Worm (Caenorhabditis elegans) whole organism, young adult: ENCODE results near the gene F55G11.10.

Source experiments
- B0336.3 ChIP-seq: fragments of 200-800 bp; sonication (Bioruptor generic); IDR thresholded peaks from 2 replicates; pipeline ENCODE4 v1.3.6; 2022; ENCODE audit warnings: missing genetic modification characterization, missing compliant biosample characterization
- F10E7.11 ChIP-seq: sonication (generic microtip); optimal IDR thresholded peaks from 2 replicates; lab custom pipeline; 2017; ENCODE audit warnings: mild to moderate bottlenecking, missing genetic modification characterization, moderate library complexity, missing compliant biosample characterization
- F39B2.1 ChIP-seq: fragments of 200-800 bp; sonication (Bioruptor generic); IDR thresholded peaks from 2 replicates; pipeline ENCODE4 v1.3.6; 2022; ENCODE audit warnings: missing genetic modification reagents, missing genetic modification characterization, missing compliant biosample characterization
- T26A5.8 ChIP-seq: sonication (generic microtip); optimal IDR thresholded peaks from 2 replicates; lab custom pipeline; 2016; ENCODE audit warnings: missing genetic modification characterization, missing compliant biosample characterization
- Y53G8AR.9 ChIP-seq: fragments of 200-800 bp; sonication (Bioruptor generic); conservative IDR thresholded peaks from 2 replicates; pipeline ENCODE4 v1.3.6; 2022; ENCODE audit warnings: missing genetic modification reagents, missing genetic modification characterization, missing compliant biosample characterization
- Y67H2A.10 ChIP-seq: fragments of 200-800 bp; sonication (Bioruptor generic); conservative IDR thresholded peaks from 2 replicates; pipeline ENCODE4 v1.3.6; 2022; ENCODE audit warnings: missing genetic modification reagents, missing genetic modification characterization, missing compliant biosample characterization
- Y95B8A.8 ChIP-seq: fragments of 200-800 bp; sonication (Bioruptor generic); IDR thresholded peaks from 2 replicates; pipeline ENCODE4 v1.3.6; 2022; ENCODE audit warnings: missing genetic modification reagents, missing genetic modification characterization, missing compliant biosample characterization
- ZK185.1 ChIP-seq: sonication (generic microtip); optimal IDR thresholded peaks from 2 replicates; lab custom pipeline; 2016; ENCODE audit warnings: mild to moderate bottlenecking, missing genetic modification characterization, missing compliant biosample characterization; ENCODE audit not compliant: poor library complexity, severe bottlenecking
- akir-1 ChIP-seq: fragments of 200-800 bp; sonication (Bioruptor generic); optimal IDR thresholded peaks from 2 replicates; lab custom pipeline; 2018; ENCODE audit warnings: mild to moderate bottlenecking, missing genetic modification characterization, moderate library complexity, missing compliant biosample characterization
- atf-7 ChIP-seq: sonication (generic microtip); optimal IDR thresholded peaks from 2 replicates; lab custom pipeline; 2017; ENCODE audit warnings: mild to moderate bottlenecking, missing genetic modification characterization, missing compliant biosample characterization
- cebp-1 ChIP-seq, 2 experiments: fragments of 200-800 bp in 1 of 2; sonication (Bioruptor generic) in 1 of 2; sonication (generic microtip) in 1 of 2; IDR thresholded peaks in 1 of 2; optimal IDR thresholded peaks in 1 of 2; 2 replicates each; pipeline versions ENCODE4 v1.3.6 to Lab custom; 2017 to 2022; ENCODE audit warnings: missing compliant biosample characterization in 2 of 2, missing genetic modification characterization in 2 of 2, mild to moderate bottlenecking in 1 of 2, missing genetic modification reagents in 1 of 2, moderate library complexity in 1 of 2
- cebp-2 ChIP-seq: fragments of 200-800 bp; sonication (Bioruptor generic); IDR thresholded peaks from 2 replicates; pipeline ENCODE4 v1.3.6; 2022; ENCODE audit warnings: missing genetic modification characterization, missing compliant biosample characterization
- ceh-40 ChIP-seq: fragments of 200-800 bp; sonication (Bioruptor generic); IDR thresholded peaks from 2 replicates; pipeline ENCODE4 v1.3.6; 2022; ENCODE audit warnings: missing genetic modification characterization, missing compliant biosample characterization
- ceh-79 ChIP-seq: sonication (generic microtip); optimal IDR thresholded peaks from 2 replicates; lab custom pipeline; 2017; ENCODE audit warnings: mild to moderate bottlenecking, missing genetic modification characterization, missing compliant biosample characterization
- die-1 ChIP-seq: sonication (generic microtip); optimal IDR thresholded peaks from 2 replicates; lab custom pipeline; 2016; ENCODE audit warnings: missing genotype, mild to moderate bottlenecking, missing genetic modification characterization, missing compliant biosample characterization
- dox-1 ChIP-seq: fragments of 200-800 bp; sonication (Bioruptor generic); IDR thresholded peaks from 2 replicates; pipeline ENCODE4 v1.3.6; 2022; ENCODE audit warnings: missing genetic modification reagents, missing genetic modification characterization, missing compliant biosample characterization
- egl-18 ChIP-seq: fragments of 200-800 bp; sonication (Bioruptor generic); IDR thresholded peaks from 2 replicates; pipeline ENCODE4 v1.3.6; 2022; ENCODE audit warnings: missing genetic modification reagents, missing genetic modification characterization, missing compliant biosample characterization
- egrh-3 ChIP-seq: fragments of 200-800 bp; sonication (Bioruptor generic); IDR thresholded peaks from 2 replicates; pipeline ENCODE4 v1.3.6; 2022; ENCODE audit warnings: missing genetic modification reagents, missing genetic modification characterization, missing compliant biosample characterization
- gei-17 ChIP-seq: fragments of 200-800 bp; sonication (Bioruptor generic); optimal IDR thresholded peaks from 2 replicates; lab custom pipeline; 2018; ENCODE audit warnings: mild to moderate bottlenecking, missing genetic modification characterization, missing compliant biosample characterization
- him-1 ChIP-seq: sonication (generic microtip); optimal IDR thresholded peaks from 2 replicates; lab custom pipeline; 2016; ENCODE audit warnings: missing genotype, missing genetic modification reagents, missing genetic modification characterization, missing compliant biosample characterization
- hlh-12 ChIP-seq: sonication (generic microtip); optimal IDR thresholded peaks from 2 replicates; lab custom pipeline; 2016; ENCODE audit warnings: missing genetic modification characterization, missing compliant biosample characterization
- hlh-26 ChIP-seq: fragments of 200-800 bp; sonication (Bioruptor generic); conservative IDR thresholded peaks from 2 replicates; pipeline ENCODE4 v1.3.6; 2022; ENCODE audit warnings: missing genetic modification reagents, missing genetic modification characterization, missing compliant biosample characterization
- lin-26 ChIP-seq: fragments of 200-800 bp; sonication (Bioruptor generic); IDR thresholded peaks from 2 replicates; pipeline ENCODE4 v1.3.6; 2022; ENCODE audit warnings: missing genetic modification reagents, missing genetic modification characterization, missing compliant biosample characterization
- lin-35 ChIP-seq, 3 experiments: fragments of 150-350 bp in 2 of 3; sonication (generic microtip) in 1 of 3; optimal IDR thresholded peaks; 2 replicates each; lab custom pipeline; 2014 to 2018; ENCODE audit warnings: missing biosample characterization in 3 of 3, missing genetic modification characterization in 3 of 3, missing genetic modification reagents in 3 of 3
- lir-1 ChIP-seq: fragments of 200-800 bp; sonication (Bioruptor generic); conservative IDR thresholded peaks from 2 replicates; pipeline ENCODE4 v1.3.6; 2022; ENCODE audit warnings: missing genetic modification reagents, missing genetic modification characterization, missing compliant biosample characterization
- lsy-27 ChIP-seq: sonication (generic microtip); optimal IDR thresholded peaks from 2 replicates; lab custom pipeline; 2017; ENCODE audit warnings: missing genetic modification characterization, mild to moderate bottlenecking, missing compliant biosample characterization, antibody characterized with exemption, missing genotype, borderline replicate concordance; ENCODE audit not compliant: insufficient read depth
- madf-6 ChIP-seq: fragments of 200-800 bp; sonication (Bioruptor generic); IDR thresholded peaks from 2 replicates; pipeline ENCODE4 v1.3.6; 2022; ENCODE audit warnings: missing genetic modification reagents, missing genetic modification characterization, missing compliant biosample characterization
- nfya-1 ChIP-seq: sonication (generic microtip); optimal IDR thresholded peaks from 2 replicates; lab custom pipeline; 2017; ENCODE audit warnings: antibody characterized with exemption, missing compliant biosample characterization, missing genetic modification characterization, borderline replicate concordance; ENCODE audit not compliant: insufficient read depth
- nfya-2 ChIP-seq: fragments of 200-800 bp; sonication (Bioruptor generic); IDR thresholded peaks from 2 replicates; pipeline ENCODE4 v1.3.6; 2022; ENCODE audit warnings: missing genetic modification reagents, missing genetic modification characterization, missing compliant biosample characterization
- nfyb-1 ChIP-seq: fragments of 200-800 bp; sonication (Bioruptor generic); IDR thresholded peaks from 2 replicates; pipeline ENCODE4 v1.3.6; 2022; ENCODE audit warnings: missing genetic modification reagents, missing genetic modification characterization, missing compliant biosample characterization
- nhr-120 ChIP-seq: fragments of 200-800 bp; sonication (Bioruptor generic); IDR thresholded peaks from 2 replicates; pipeline ENCODE4 v1.3.6; 2022; ENCODE audit warnings: missing genetic modification characterization, missing compliant biosample characterization
- nhr-27 ChIP-seq: fragments of 200-800 bp; sonication (Bioruptor generic); optimal IDR thresholded peaks from 2 replicates; lab custom pipeline; 2018; ENCODE audit warnings: mild to moderate bottlenecking, missing genetic modification characterization, moderate library complexity, missing compliant biosample characterization
- nhr-80 ChIP-seq: sonication (generic microtip); optimal IDR thresholded peaks from 2 replicates; lab custom pipeline; 2016; ENCODE audit warnings: missing genetic modification characterization, missing compliant biosample characterization
- nhr-90 ChIP-seq: sonication (generic microtip); optimal IDR thresholded peaks from 2 replicates; lab custom pipeline; 2016; ENCODE audit warnings: missing genotype, mild to moderate bottlenecking, missing genetic modification characterization, missing compliant biosample characterization
- rcor-1 ChIP-seq: fragments of 200-800 bp; sonication (Bioruptor generic); IDR thresholded peaks from 2 replicates; pipeline ENCODE4 v1.3.6; 2022; ENCODE audit warnings: missing genetic modification reagents, missing genetic modification characterization, missing compliant biosample characterization
- somi-1 ChIP-seq: fragments of 200-800 bp; sonication (Bioruptor generic); optimal IDR thresholded peaks from 2 replicates; lab custom pipeline; 2018; ENCODE audit warnings: mild to moderate bottlenecking, missing genetic modification characterization, missing compliant biosample characterization
- xnd-1 ChIP-seq: sonication (generic microtip); optimal IDR thresholded peaks from 2 replicates; lab custom pipeline; 2016; ENCODE audit warnings: missing genotype, missing genetic modification reagents, missing genetic modification characterization, missing compliant biosample characterization
- ztf-22 ChIP-seq: fragments of 200-800 bp; sonication (Bioruptor generic); optimal IDR thresholded peaks from 2 replicates; lab custom pipeline; 2018; ENCODE audit warnings: mild to moderate bottlenecking, missing genetic modification characterization, moderate library complexity, missing compliant biosample characterization
- ztf-28 ChIP-seq: fragments of 200-800 bp; sonication (Bioruptor generic); IDR thresholded peaks from 2 replicates; pipeline ENCODE4 v1.3.6; 2022; ENCODE audit warnings: missing genetic modification reagents, missing genetic modification characterization, missing compliant biosample characterization
- ztf-6 ChIP-seq: fragments of 200-800 bp; sonication (Bioruptor generic); IDR thresholded peaks from 2 replicates; pipeline ENCODE4 v1.3.6; 2022; ENCODE audit warnings: missing genetic modification reagents, missing genetic modification characterization, missing compliant biosample characterization

The F55G11.10 gene

ce11 chrIV:12965074-12965473 is 16.5 kb downstream of the F55G11.10 start, which contains the start of gene dod-22:
Gene dod-22 (plus strand): TSS chrIV:12965374.
- TF ChIP-seq lir-1 (GFP tag; lab: Robert Waterston, UW) (no peak), nfya-1 (tag; lab: Kevin White, UChicago) (no peak), ztf-28 (GFP tag; lab: Robert Waterston, UW) (no peak), Y67H2A.10 (GFP tag; lab: Robert Waterston, UW) (no peak), dox-1 (no peak), cebp-1 (GFP tag; IDR thresholded peaks at IDR 0.05; lab: Robert Waterston, UW) (no peak), cebp-1 (tag; optimal IDR thresholded peaks at IDR 0.05; lab: Kevin White, UChicago) (no peak), Y53G8AR.9 (GFP tag; lab: Robert Waterston, UW) (no peak), ZK185.1 (tag; lab: Kevin White, UChicago) (no peak), egl-18 (no peak), gei-17 (GFP tag; lab: Kevin White, UChicago) (no peak), T26A5.8 (tag; lab: Kevin White, UChicago) (no peak), rcor-1 (no peak), lin-35 (GFP tag; optimal IDR thresholded peaks at IDR 0.05; lab: Kevin White, UChicago) (no peak), madf-6 (GFP tag; lab: Robert Waterston, UW) (no peak), Y95B8A.8 (GFP tag; lab: Robert Waterston, UW) (no peak), die-1 (tag; lab: Kevin White, UChicago) (no peak), somi-1 (GFP tag; lab: Kevin White, UChicago) (no peak), ceh-79 (tag; lab: Kevin White, UChicago) (no peak), nhr-80 (tag; lab: Kevin White, UChicago) (no peak), hlh-26 (GFP tag; lab: Robert Waterston, UW) (no peak)

ce11 chrIV:12967303-12967702 is 18.7 kb downstream of the F55G11.10 start:
- TF ChIP-seq egrh-3 (GFP tag; lab: Robert Waterston, UW) = no peak
- no peak for TF ChIP-seq egl-18
- TF ChIP-seq F39B2.1 (GFP tag; lab: Robert Waterston, UW) = no peak
- no peak for TF ChIP-seq cebp-2 (GFP tag; lab: Robert Waterston, UW)
- no peak for TF ChIP-seq hlh-12
- no peak for TF ChIP-seq Y53G8AR.9 (GFP tag; lab: Robert Waterston, UW)

- TF ChIP-seq nhr-80 (tag; lab: Kevin White, UChicago) = peak; percentile 55
- no peak for TF ChIP-seq B0336.3 (GFP tag; lab: Robert Waterston, UW)
Observed at ce11 chrIV:12969141-12969540, 20.6 kb downstream of the F55G11.10 start, which contains the start of gene F55G11.2. Gene F55G11.2 (minus strand): TSS chrIV:12969289.

ce11 chrIV:12971994-12972520 is 23.5 kb downstream of the F55G11.10 start:
- TF ChIP-seq nhr-120 (GFP tag; lab: Robert Waterston, UW) = no peak
- TF ChIP-seq nhr-80 (tag; lab: Kevin White, UChicago) = peak; percentile 59

DNA sequence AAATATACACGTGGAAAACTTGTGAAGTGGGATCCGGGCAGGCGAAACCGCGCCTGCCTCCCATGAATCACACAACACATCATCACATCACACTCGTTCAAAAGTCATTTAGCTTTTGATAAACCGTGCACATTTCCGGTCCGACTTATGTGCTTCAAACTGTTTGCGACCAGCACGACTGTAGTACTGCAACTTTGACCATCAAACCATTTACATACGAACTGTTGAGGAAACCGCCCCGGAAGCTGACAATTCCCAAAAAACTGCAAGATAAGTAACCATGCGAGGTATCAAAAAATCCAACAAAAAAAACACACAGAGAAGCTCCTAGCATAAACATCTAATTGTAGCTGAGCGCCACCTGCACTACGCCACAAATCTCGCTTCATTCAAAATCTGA is 24.2 kb downstream of the F55G11.10 start:
- TF ChIP-seq ztf-6 (GFP tag; lab: Robert Waterston, UW) (no peak), him-1 (tag; lab: Kevin White, UChicago) (no peak), atf-7 (tag; lab: Kevin White, UChicago) (no peak), nhr-90 (tag; lab: Kevin White, UChicago) (no peak), nfya-2 (GFP tag; lab: Robert Waterston, UW) (no peak), lin-26 (GFP tag; lab: Robert Waterston, UW) (no peak), lsy-27 (tag; lab: Kevin White, UChicago) (no peak), hlh-12 (no peak), ceh-40 (GFP tag; lab: Robert Waterston, UW) (no peak), nfyb-1 (GFP tag; lab: Robert Waterston, UW) (no peak), ztf-22 (GFP tag; lab: Kevin White, UChicago) (no peak), nhr-27 (tag; lab: Kevin White, UChicago) (no peak), akir-1 (GFP tag; lab: Kevin White, UChicago) (no peak), xnd-1 (no peak), F10E7.11 (tag; lab: Kevin White, UChicago) (no peak)
- TF ChIP-seq, all 124 proteins: peak for 0
